Fruit fly (Drosophila melanogaster) whole organism, pupa: Measurements from ENCODE around the gene eRF3.

Experiments
- CG12605 ChIP-seq: fragments of 200-800 bp; sonication (Bioruptor generic); IDR thresholded peaks from 2 replicates; pipeline ENCODE4 v1.3.6; 2022; ENCODE audit warnings: missing biosample characterization, missing genetic modification characterization
- CG14655 ChIP-seq: fragments of 200-800 bp; sonication (Bioruptor generic); optimal IDR thresholded peaks from 3 replicates; lab custom pipeline; 2017; ENCODE audit warnings: mild to moderate bottlenecking, missing biosample characterization, missing genetic modification reagents, missing genetic modification characterization
- CG15710 ChIP-seq: fragments of 200-800 bp; sonication (Bioruptor generic); optimal IDR thresholded peaks from 2 replicates; lab custom pipeline; 2018; ENCODE audit warnings: missing biosample characterization, mild to moderate bottlenecking, missing genetic modification characterization, moderate library complexity
- CG17806 ChIP-seq: fragments of 200-800 bp; sonication (Bioruptor generic); optimal IDR thresholded peaks from 2 replicates; lab custom pipeline; 2018; ENCODE audit warnings: missing biosample characterization, mild to moderate bottlenecking, missing genetic modification characterization, moderate library complexity
- CG4496 ChIP-seq: fragments of 200-800 bp; sonication (Bioruptor generic); IDR thresholded peaks from 3 replicates; pipeline ENCODE4 v1.3.6; 2022; ENCODE audit warnings: missing biosample characterization, missing genetic modification characterization
- CG8159 ChIP-seq: fragments of 200-800 bp; sonication (Bioruptor generic); optimal IDR thresholded peaks from 3 replicates; lab custom pipeline; 2018; ENCODE audit warnings: missing biosample characterization, mild to moderate bottlenecking, missing genetic modification characterization, moderate library complexity
- CG8301 ChIP-seq: fragments of 200-800 bp; sonication (Bioruptor generic); optimal IDR thresholded peaks from 2 replicates; lab custom pipeline; 2018; ENCODE audit warnings: missing biosample characterization, mild to moderate bottlenecking, missing genetic modification characterization
- CG9948 ChIP-seq: fragments of 200-800 bp; sonication (Bioruptor generic); optimal IDR thresholded peaks from 2 replicates; lab custom pipeline; 2018; ENCODE audit warnings: missing biosample characterization, mild to moderate bottlenecking, missing genetic modification characterization, moderate library complexity
- D1 ChIP-seq: fragments of 200-800 bp; sonication (Bioruptor generic); optimal IDR thresholded peaks from 2 replicates; lab custom pipeline; 2018; ENCODE audit warnings: missing biosample characterization, mild to moderate bottlenecking, missing genetic modification characterization, moderate library complexity
- EcR ChIP-seq: fragments of 200-800 bp; sonication (Bioruptor generic); optimal IDR thresholded peaks from 3 replicates; lab custom pipeline; 2019; ENCODE audit warnings: missing biosample characterization, missing genetic modification characterization, mild to moderate bottlenecking, moderate library complexity, missing genetic modification reagents
- Ets98B ChIP-seq: fragments of 200-800 bp; sonication (Bioruptor generic); IDR thresholded peaks from 2 replicates; pipeline ENCODE4 v1.3.6; 2022; ENCODE audit warnings: missing biosample characterization, missing genetic modification characterization
- gl ChIP-seq: fragments of 200-800 bp; sonication (Bioruptor generic); optimal IDR thresholded peaks from 2 replicates; lab custom pipeline; 2018; ENCODE audit warnings: missing biosample characterization, mild to moderate bottlenecking, missing genetic modification characterization

dm6 chr2L:12481758-12482157 lies 47.5 kb downstream of the eRF3 start:
- TF ChIP-seq EcR (GFP tag; lab: Kevin White, UChicago) = no peak
- no peak for TF ChIP-seq CG4496
- no peak for TF ChIP-seq gl (tag; lab: Kevin White, UChicago)
- no peak for TF ChIP-seq CG8301
- no peak for TF ChIP-seq D1
- no peak for TF ChIP-seq Ets98B (GFP tag; lab: Robert Waterston, UW)
- TF ChIP-seq CG12605 (GFP tag; lab: Robert Waterston, UW) = no peak
- no peak for TF ChIP-seq CG14655 (GFP tag; lab: Kevin White, UChicago)
- TF ChIP-seq CG9948 (tag; lab: Kevin White, UChicago) = no peak
- no peak for TF ChIP-seq CG17806 (tag; lab: Kevin White, UChicago)
- no peak for TF ChIP-seq CG15710 (tag; lab: Kevin White, UChicago)
- TF ChIP-seq CG8159 (tag; lab: Kevin White, UChicago) = no peak
